Worm (Caenorhabditis elegans) whole organism, L1 larva: ENCODE measurements around the gene cpt-4.
A peak's percentile ranks its signal among the peaks of the same experiment; 100 is the strongest.

Experiments used
- ces-1 ChIP-seq: fragments of 150-350 bp; optimal IDR thresholded peaks from 2 replicates; lab custom pipeline; 2014; ENCODE audit warnings: missing biosample characterization, missing genetic modification reagents, missing genetic modification characterization
- elt-3 ChIP-seq, 6 experiments: fragments of 150-350 bp in 1 of 6; sonication (generic microtip); optimal IDR thresholded peaks; 2 replicates each; lab custom pipeline; 2017 to 2018; ENCODE audit warnings: missing biosample characterization in 6 of 6, missing genetic modification characterization in 6 of 6, inconsistent platforms in 1 of 6
- grh-1 ChIP-seq: fragments of 200-800 bp; sonication (Bioruptor generic); IDR thresholded peaks from 2 replicates; pipeline ENCODE4 v1.3.6; 2022; ENCODE audit warnings: missing genetic modification reagents, missing genetic modification characterization, missing compliant biosample characterization
- hpl-2 ChIP-seq: fragments of 150-350 bp; optimal IDR thresholded peaks from 2 replicates; lab custom pipeline; 2014; ENCODE audit warnings: missing biosample characterization, missing genetic modification reagents, missing genetic modification characterization
- jun-1 ChIP-seq: fragments of 150-350 bp; optimal IDR thresholded peaks from 2 replicates; lab custom pipeline; 2014; ENCODE audit warnings: missing biosample characterization, missing genetic modification reagents, missing genetic modification characterization
- lir-3 ChIP-seq: sonication (generic microtip); optimal IDR thresholded peaks from 2 replicates; lab custom pipeline; 2016; ENCODE audit warnings: mild to moderate bottlenecking, missing genetic modification characterization, moderate library complexity, missing compliant biosample characterization; ENCODE audit not compliant: poor library complexity
- nhr-12 ChIP-seq: sonication (generic microtip); optimal IDR thresholded peaks from 2 replicates; lab custom pipeline; 2017; ENCODE audit warnings: missing biosample characterization, missing genetic modification characterization
- nhr-90 ChIP-seq: sonication (generic microtip); optimal IDR thresholded peaks from 2 replicates; lab custom pipeline; 2016; ENCODE audit warnings: mild to moderate bottlenecking, missing genetic modification characterization, missing compliant biosample characterization; ENCODE audit not compliant: poor library complexity
- tbx-2 ChIP-seq: sonication (generic microtip); optimal IDR thresholded peaks from 2 replicates; lab custom pipeline; 2016; ENCODE audit warnings: missing genetic modification characterization, missing compliant biosample characterization

DNA sequence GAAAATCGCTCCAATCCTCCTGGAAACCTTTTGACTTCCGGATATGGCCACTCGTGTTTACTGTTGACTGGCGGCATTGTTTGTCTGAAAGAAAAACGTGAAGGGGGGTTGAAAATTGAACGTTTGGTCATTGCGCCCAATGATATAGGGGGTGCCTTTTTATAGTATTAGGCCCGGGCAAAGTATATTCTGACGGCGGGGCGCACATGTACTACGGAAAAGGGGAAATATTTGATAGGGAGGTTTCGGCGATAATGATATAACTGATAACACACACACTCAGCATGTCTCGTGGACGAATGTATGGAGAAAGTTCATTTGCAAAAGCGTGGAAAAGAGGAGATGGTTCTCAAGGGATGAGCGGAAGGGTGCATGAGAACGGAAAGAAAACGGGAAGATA lies at the start of gene cpt-4:
- no peak for TF ChIP-seq ces-1
- no peak for TF ChIP-seq tbx-2 (tag; lab: Kevin White, UChicago)
- peak in 1 of 6 experiments; percentile 36 for TF ChIP-seq elt-3 (tag; optimal IDR thresholded peaks at IDR 0.05; lab: Kevin White, UChicago)
- TF ChIP-seq grh-1 (GFP tag; lab: Robert Waterston, UW), result no peak
- no peak for TF ChIP-seq nhr-90 (tag; lab: Kevin White, UChicago)
- TF ChIP-seq nhr-12 (tag; lab: Kevin White, UChicago), result no peak
- TF ChIP-seq lir-3, result no peak
- no peak for TF ChIP-seq hpl-2 (GFP tag; lab: Kevin White, UChicago)
- no peak for TF ChIP-seq jun-1 (tag; lab: Kevin White, UChicago)
